Fruit fly (Drosophila melanogaster) whole organism, embryonic: Measurements from ENCODE around the gene WRNexo.

ENCODE experiments used
- Bgb ChIP-seq: fragments of 200-800 bp; sonication (Bioruptor generic); IDR thresholded peaks from 2 replicates; pipeline ENCODE4 v1.3.6; 2022; ENCODE audit warnings: missing biosample characterization, missing genetic modification characterization; ENCODE audit not compliant: partially characterized antibody
- C15 ChIP-seq: fragments of 200-800 bp; sonication (Bioruptor generic); IDR thresholded peaks from 3 replicates; pipeline ENCODE4 v1.3.6; 2022; ENCODE audit warnings: missing biosample characterization, missing genetic modification characterization
- CG10366 ChIP-seq: fragments of 200-800 bp; sonication (Bioruptor generic); IDR thresholded peaks from 2 replicates; pipeline ENCODE4 v1.3.6; 2022; ENCODE audit warnings: missing biosample characterization, missing genetic modification characterization
- CG10543 ChIP-seq: fragments of 200-800 bp; sonication (Bioruptor generic); optimal IDR thresholded peaks from 3 replicates; lab custom pipeline; 2017; ENCODE audit warnings: missing biosample characterization, mild to moderate bottlenecking, missing genetic modification characterization, moderate library complexity
- CG11504 ChIP-seq: fragments of 200-800 bp; sonication (Bioruptor generic); optimal IDR thresholded peaks from 3 replicates; lab custom pipeline; 2019; ENCODE audit warnings: missing biosample characterization, mild to moderate bottlenecking, missing genetic modification characterization, moderate library complexity
- CG12744 ChIP-seq: fragments of 200-800 bp; sonication (Bioruptor generic); optimal IDR thresholded peaks from 2 replicates; lab custom pipeline; 2016; ENCODE audit warnings: missing biosample characterization, missing genetic modification characterization
- CG1529 ChIP-seq: fragments of 200-800 bp; sonication (Bioruptor generic); optimal IDR thresholded peaks from 3 replicates; lab custom pipeline; 2018; ENCODE audit warnings: missing biosample characterization, missing genetic modification characterization
- CG31365 ChIP-seq: fragments of 200-800 bp; sonication (Bioruptor generic); optimal IDR thresholded peaks from 2 replicates; lab custom pipeline; 2018; ENCODE audit warnings: missing biosample characterization, mild to moderate bottlenecking, missing genetic modification characterization
- CG3838 ChIP-seq: fragments of 200-800 bp; sonication (Bioruptor generic); optimal IDR thresholded peaks from 3 replicates; lab custom pipeline; 2016; ENCODE audit warnings: missing biosample characterization, missing genetic modification characterization
- CG42726 ChIP-seq: fragments of 200-800 bp; sonication (Bioruptor generic); IDR thresholded peaks from 2 replicates; pipeline ENCODE4 v1.3.6; 2022; ENCODE audit warnings: missing biosample characterization, missing genetic modification characterization; ENCODE audit not compliant: partially characterized antibody
- CG4404 ChIP-seq: fragments of 200-800 bp; sonication (Bioruptor generic); IDR thresholded peaks from 2 replicates; pipeline ENCODE4 v1.3.6; 2022; ENCODE audit warnings: missing biosample characterization, missing genetic modification characterization
- CG4707 ChIP-seq: fragments of 200-800 bp; sonication (Bioruptor generic); optimal IDR thresholded peaks from 2 replicates; lab custom pipeline; 2018; ENCODE audit warnings: missing biosample characterization, mild to moderate bottlenecking, missing genetic modification characterization, moderate library complexity
- CG8478 ChIP-seq: fragments of >200 bp; optimal IDR thresholded peaks from 2 replicates; lab custom pipeline; 2018
- CG9797 ChIP-seq: fragments of 200-800 bp; sonication (Bioruptor generic); optimal IDR thresholded peaks from 3 replicates; lab custom pipeline; 2018; ENCODE audit warnings: missing biosample characterization, mild to moderate bottlenecking, missing genetic modification characterization
- Doc2 ChIP-seq: fragments of 200-800 bp; sonication (Bioruptor generic); IDR thresholded peaks from 2 replicates; pipeline ENCODE4 v1.3.6; 2022; ENCODE audit warnings: missing biosample characterization, missing genetic modification characterization
- Dp ChIP-seq: fragments of 200-800 bp; sonication (Bioruptor generic); optimal IDR thresholded peaks from 2 replicates; lab custom pipeline; 2018; ENCODE audit warnings: missing biosample characterization, mild to moderate bottlenecking, missing genetic modification characterization, moderate library complexity
- Elba2 ChIP-seq: fragments of 200-800 bp; sonication (Bioruptor generic); optimal IDR thresholded peaks from 3 replicates; lab custom pipeline; 2016; ENCODE audit warnings: missing biosample characterization, missing genetic modification characterization
- HLHmδ ChIP-seq: fragments of 200-800 bp; sonication (Bioruptor generic); optimal IDR thresholded peaks from 2 replicates; lab custom pipeline; 2018; ENCODE audit warnings: missing biosample characterization, mild to moderate bottlenecking, missing genetic modification characterization, moderate library complexity
- HmgZ ChIP-seq: fragments of 200-800 bp; sonication (Bioruptor generic); optimal IDR thresholded peaks from 2 replicates; lab custom pipeline; 2018; ENCODE audit warnings: missing biosample characterization, mild to moderate bottlenecking, missing genetic modification characterization
- Hr3 ChIP-seq: fragments of 200-800 bp; sonication (Bioruptor generic); optimal IDR thresholded peaks from 3 replicates; lab custom pipeline; 2016; ENCODE audit warnings: missing biosample characterization, missing genetic modification characterization
- Hsf ChIP-seq: fragments of 200-800 bp; sonication (Bioruptor generic); optimal IDR thresholded peaks from 3 replicates; lab custom pipeline; 2016; ENCODE audit warnings: missing biosample characterization, missing genetic modification characterization
- MTF-1 ChIP-seq: fragments of 200-800 bp; sonication (Bioruptor generic); optimal IDR thresholded peaks from 2 replicates; lab custom pipeline; 2018; ENCODE audit warnings: missing biosample characterization, mild to moderate bottlenecking, missing genetic modification characterization, borderline replicate concordance
- Max ChIP-seq: fragments of 200-800 bp; sonication (Bioruptor generic); optimal IDR thresholded peaks from 2 replicates; lab custom pipeline; 2016; ENCODE audit warnings: missing biosample characterization, mild to moderate bottlenecking, missing genetic modification characterization
- NK7.1 ChIP-seq: fragments of 200-800 bp; sonication (Bioruptor generic); optimal IDR thresholded peaks from 3 replicates; lab custom pipeline; 2016; ENCODE audit warnings: missing biosample characterization, missing genetic modification characterization
- NfI ChIP-seq: fragments of 200-800 bp; sonication (Bioruptor generic); optimal IDR thresholded peaks from 3 replicates; lab custom pipeline; 2018; ENCODE audit warnings: missing biosample characterization, mild to moderate bottlenecking, missing genetic modification characterization, moderate library complexity
- Tbp ChIP-seq: fragments of >200 bp; optimal IDR thresholded peaks from 2 replicates; lab custom pipeline; 2018; ENCODE audit warnings: missing biosample characterization, missing genetic modification characterization
- Xrp1 ChIP-seq: fragments of 200-800 bp; sonication (Bioruptor generic); IDR thresholded peaks from 2 replicates; pipeline ENCODE4 v1.3.6; 2022; ENCODE audit warnings: missing biosample characterization, missing genetic modification characterization
- ac ChIP-seq: fragments of 200-800 bp; sonication (Bioruptor generic); optimal IDR thresholded peaks from 3 replicates; lab custom pipeline; 2017; ENCODE audit warnings: missing biosample characterization, mild to moderate bottlenecking, missing genetic modification characterization
- bab2 ChIP-seq: fragments of 200-800 bp; sonication (Bioruptor generic); optimal IDR thresholded peaks from 2 replicates; lab custom pipeline; 2016; ENCODE audit warnings: missing biosample characterization, missing genetic modification characterization
- chinmo ChIP-seq: fragments of 200-800 bp; sonication (Bioruptor generic); IDR thresholded peaks from 4 replicates; pipeline ENCODE4 v1.3.6; 2022; ENCODE audit warnings: missing biosample characterization, missing genetic modification characterization; ENCODE audit not compliant: partially characterized antibody
- dati ChIP-seq: fragments of 200-800 bp; sonication (Bioruptor generic); IDR thresholded peaks from 2 replicates; pipeline ENCODE4 v1.3.6; 2022; ENCODE audit warnings: missing biosample characterization, missing genetic modification characterization
- dpn ChIP-seq, 2 experiments: fragments of 200-800 bp; sonication (Bioruptor generic); optimal IDR thresholded peaks; 3 replicates each; lab custom pipeline; 2016; ENCODE audit warnings: missing biosample characterization in 2 of 2, missing genetic modification characterization in 2 of 2
- fru ChIP-seq: fragments of >200 bp; optimal IDR thresholded peaks from 2 replicates; lab custom pipeline; 2017
- gce ChIP-seq: fragments of 200-800 bp; sonication (Bioruptor generic); IDR thresholded peaks from 3 replicates; pipeline ENCODE4 v1.3.6; 2022; ENCODE audit warnings: missing biosample characterization, missing genetic modification characterization
- hth ChIP-seq: fragments of >200 bp; optimal IDR thresholded peaks from 2 replicates; lab custom pipeline; 2017; ENCODE audit warnings: inconsistent platforms
- mirr ChIP-seq: fragments of 200-800 bp; sonication (Bioruptor generic); optimal IDR thresholded peaks from 3 replicates; lab custom pipeline; 2018; ENCODE audit warnings: missing biosample characterization, mild to moderate bottlenecking, missing genetic modification characterization
- onecut ChIP-seq: fragments of 200-800 bp; sonication (Bioruptor generic); IDR thresholded peaks from 2 replicates; pipeline ENCODE4 v1.3.6; 2022; ENCODE audit warnings: missing biosample characterization, missing genetic modification characterization
- psq ChIP-seq: fragments of 200-800 bp; sonication (Bioruptor generic); optimal IDR thresholded peaks from 2 replicates; lab custom pipeline; 2017; ENCODE audit warnings: missing biosample characterization, missing genetic modification characterization
- repo ChIP-seq: fragments of 200-800 bp; sonication (Bioruptor generic); optimal IDR thresholded peaks from 2 replicates; lab custom pipeline; 2016; ENCODE audit warnings: missing biosample characterization, missing genetic modification characterization
- rib ChIP-seq: fragments of 200-800 bp; sonication (Bioruptor generic); IDR thresholded peaks from 2 replicates; pipeline ENCODE4 v1.3.6; 2022; ENCODE audit warnings: missing biosample characterization, missing genetic modification characterization
- run ChIP-seq: fragments of 200-800 bp; sonication (Bioruptor generic); optimal IDR thresholded peaks from 3 replicates; lab custom pipeline; 2018; ENCODE audit warnings: missing biosample characterization, mild to moderate bottlenecking, missing genetic modification characterization
- stwl ChIP-seq: fragments of 200-800 bp; sonication (Bioruptor generic); optimal IDR thresholded peaks from 3 replicates; lab custom pipeline; 2018; ENCODE audit warnings: missing biosample characterization, mild to moderate bottlenecking, missing genetic modification characterization, moderate library complexity
- tll ChIP-seq, 2 experiments: fragments of 200-800 bp in 1 of 2; fragments of >200 bp in 1 of 2; sonication (Bioruptor generic) in 1 of 2; optimal IDR thresholded peaks; 2 replicates each; lab custom pipeline; 2017 to 2019; ENCODE audit warnings: missing biosample characterization in 2 of 2, missing genetic modification characterization in 2 of 2, mild to moderate bottlenecking in 1 of 2, moderate library complexity in 1 of 2
- tup ChIP-seq: fragments of 200-800 bp; sonication (Bioruptor generic); optimal IDR thresholded peaks from 2 replicates; lab custom pipeline; 2016; ENCODE audit warnings: missing biosample characterization, mild to moderate bottlenecking, missing genetic modification characterization, moderate library complexity
- unpg ChIP-seq: fragments of 200-800 bp; sonication (Bioruptor generic); optimal IDR thresholded peaks from 3 replicates; lab custom pipeline; 2018; ENCODE audit warnings: missing biosample characterization, mild to moderate bottlenecking, missing genetic modification characterization, moderate library complexity
- vfl ChIP-seq: fragments of 200-800 bp; sonication (Bioruptor generic); optimal IDR thresholded peaks from 2 replicates; lab custom pipeline; 2016; ENCODE audit warnings: missing biosample characterization, missing genetic modification characterization
- vvl ChIP-seq: fragments of 200-800 bp; sonication (Bioruptor generic); IDR thresholded peaks from 2 replicates; pipeline ENCODE4 v1.3.6; 2022; ENCODE audit warnings: missing biosample characterization, missing genetic modification characterization
- zf30C ChIP-seq: fragments of 200-800 bp; sonication (Bioruptor generic); optimal IDR thresholded peaks from 3 replicates; lab custom pipeline; 2018; ENCODE audit warnings: missing biosample characterization, mild to moderate bottlenecking, missing genetic modification characterization
- zfh1 ChIP-seq: fragments of 200-800 bp; sonication (Bioruptor generic); IDR thresholded peaks from 3 replicates; pipeline ENCODE4 v1.3.6; 2022; ENCODE audit warnings: missing biosample characterization, missing genetic modification characterization

The WRNexo gene

dm6 chr3R:18402549-18403429 lies 36.8 kb upstream of the WRNexo start, which contains the start of the genes Wdr37 and koko (continued):
- TF ChIP-seq ac (peak; percentile 65), tup (GFP tag; lab: Kevin White, UChicago) (peak; percentile 63), repo (peak; percentile 63), CG4707 (GFP tag; lab: Kevin White, UChicago) (peak; percentile 44), zfh1 (no peak; the same call in none of the 3 replicates), unpg (GFP tag; lab: Kevin White, UChicago) (peak; percentile 98), rib (peak; percentile 97), vvl (GFP tag; lab: Robert Waterston, UW) (peak; percentile 99), CG3838 (GFP tag; lab: Kevin White, UChicago) (peak; percentile 84), MTF-1 (GFP tag; lab: Kevin White, UChicago) (peak; percentile 69), run (peak; percentile 90), Doc2 (peak; percentile 81), CG10366 (GFP tag; lab: Robert Waterston, UW) (peak; percentile 97), Dp (GFP tag; lab: Kevin White, UChicago) (peak; percentile 49), CG31365 (tag; lab: Kevin White, UChicago) (peak; percentile 5), onecut (GFP tag; lab: Robert Waterston, UW) (peak; percentile 89), dpn (GFP tag; optimal IDR thresholded peaks at IDR 0.05; lab: Kevin White, UChicago) (peak; percentile 78 to 96), CG42726 (GFP tag; lab: Robert Waterston, UW) (peak; percentile 62; the same call in 1 of the 2 replicates), NK7.1 (GFP tag; lab: Kevin White, UChicago) (peak; percentile 11), tll (GFP tag; optimal IDR thresholded peaks at IDR 0.05; lab: Kevin White, UChicago) (peak in 1 of 2 experiments; percentile 79), CG1529 (GFP tag; lab: Kevin White, UChicago) (peak; percentile 80), HLHmδ (GFP tag; lab: Kevin White, UChicago) (no peak), C15 (GFP tag; lab: Robert Waterston, UW) (peak; percentile 94), NfI (GFP tag; lab: Kevin White, UChicago) (peak; percentile 90), Hr3 (peak; percentile 99), chinmo (GFP tag; lab: Robert Waterston, UW) (0 out of 4 replicates have a peak, but pooled peaks have one; percentile 28), psq (GFP tag; lab: Kevin White, UChicago) (peak; percentile 90), Elba2 (GFP tag; lab: Kevin White, UChicago) (peak; percentile 92), bab2 (peak; percentile 75), CG10543 (GFP tag; lab: Kevin White, UChicago) (peak; percentile 96), vfl (GFP tag; lab: Kevin White, UChicago) (peak; percentile 71), gce (GFP tag; lab: Robert Waterston, UW) (peak; percentile 95), CG12744 (peak; percentile 61), Max (peak; percentile 92), dati (peak; percentile 82; the same call in 1 of the 2 replicates), CG4404 (GFP tag; lab: Robert Waterston, UW) (peak; percentile 98), CG11504 (tag; lab: Kevin White, UChicago) (peak; percentile 97), HmgZ (tag; lab: Kevin White, UChicago) (peak; percentile 96), fru (lab: Kevin White, UChicago) (no peak), Bgb (GFP tag; lab: Robert Waterston, UW) (0 out of 2 replicates have a peak, but pooled peaks have one; percentile 7), Tbp (GFP tag; lab: Kevin White, UChicago) (no peak), CG9797 (GFP tag; lab: Kevin White, UChicago) (peak; percentile 11), stwl (tag; lab: Kevin White, UChicago) (peak; percentile 94), hth (lab: Kevin White, UChicago) (no peak), Xrp1 (GFP tag; lab: Robert Waterston, UW) (peak; percentile 99), Hsf (GFP tag; lab: Kevin White, UChicago) (peak; percentile 89), CG8478 (lab: Kevin White, UChicago) (no peak), zf30C (GFP tag; lab: Kevin White, UChicago) (peak; percentile 99), mirr (peak; percentile 36)
